Worm (Caenorhabditis elegans) whole organism, midembryonic: ENCODE data around the gene thn-1.

Source experiments
- T22C8.4 ChIP-seq: fragments of 200-800 bp; sonication (Bioruptor generic); IDR thresholded peaks from 2 replicates; pipeline ENCODE4 v1.3.6; 2022; ENCODE audit warnings: missing genetic modification characterization, missing compliant biosample characterization
- cog-1 ChIP-seq: sonication (generic microtip); optimal IDR thresholded peaks from 2 replicates; lab custom pipeline; 2016; ENCODE audit warnings: missing genetic modification characterization, missing compliant biosample characterization
- flt-1 ChIP-seq: fragments of 200-800 bp; sonication (Bioruptor generic); IDR thresholded peaks from 2 replicates; pipeline ENCODE4 v1.3.6; 2022; ENCODE audit warnings: missing genetic modification characterization, missing compliant biosample characterization
- klf-2 ChIP-seq: fragments of 200-800 bp; sonication (Bioruptor generic); conservative IDR thresholded peaks from 2 replicates; pipeline ENCODE4 v1.3.6; 2022; ENCODE audit warnings: missing genetic modification reagents, missing genetic modification characterization, missing compliant biosample characterization
- med-1 ChIP-seq: sonication (generic microtip); optimal IDR thresholded peaks from 2 replicates; lab custom pipeline; 2017; ENCODE audit warnings: missing genetic modification characterization, mild to moderate bottlenecking, missing compliant biosample characterization, antibody characterized with exemption, missing genetic modification reagents; ENCODE audit not compliant: insufficient read depth
- ref-1 ChIP-seq: fragments of 200-800 bp; sonication (Bioruptor generic); conservative IDR thresholded peaks from 2 replicates; pipeline ENCODE4 v1.3.6; 2022; ENCODE audit warnings: missing genetic modification reagents, missing genetic modification characterization, missing compliant biosample characterization
- tab-1 ChIP-seq: fragments of 200-800 bp; sonication (Bioruptor generic); IDR thresholded peaks from 2 replicates; pipeline ENCODE4 v1.3.6; 2022; ENCODE audit warnings: missing genetic modification characterization, missing compliant biosample characterization
- ztf-23 ChIP-seq: fragments of 200-800 bp; sonication (Bioruptor generic); IDR thresholded peaks from 2 replicates; pipeline ENCODE4 v1.3.6; 2022; ENCODE audit warnings: missing genetic modification reagents, missing genetic modification characterization, missing compliant biosample characterization
- ztf-29 ChIP-seq: fragments of 200-800 bp; sonication (Bioruptor generic); IDR thresholded peaks from 2 replicates; pipeline ENCODE4 v1.3.6; 2022; ENCODE audit warnings: missing genetic modification reagents, missing genetic modification characterization, missing compliant biosample characterization

The thn-1 gene

ce11 chrIV:12379784-12380183, at the start of gene thn-1:
Gene thn-1 (plus strand): TSS chrIV:12380084.
- TF ChIP-seq tab-1 (GFP tag; lab: Robert Waterston, UW) (no peak), cog-1 (tag; lab: Kevin White, UChicago) (no peak), flt-1 (GFP tag; lab: Robert Waterston, UW) (no peak), ref-1 (no peak), ztf-29 (GFP tag; lab: Robert Waterston, UW) (no peak), T22C8.4 (GFP tag; lab: Robert Waterston, UW) (no peak), med-1 (no peak), klf-2 (GFP tag; lab: Robert Waterston, UW) (no peak), ztf-23 (no peak)

- TF ChIP-seq ref-1 (no peak), klf-2 (GFP tag; lab: Robert Waterston, UW) (no peak), med-1 (no peak), tab-1 (GFP tag; lab: Robert Waterston, UW) (no peak), T22C8.4 (GFP tag; lab: Robert Waterston, UW) (no peak), ztf-29 (GFP tag; lab: Robert Waterston, UW) (no peak), ztf-23 (no peak), flt-1 (GFP tag; lab: Robert Waterston, UW) (no peak), cog-1 (tag; lab: Kevin White, UChicago) (no peak)
Observed at ce11 chrIV:12330840-12331359, 49.0 kb upstream of the thn-1 start, which contains the start of gene ufd-1. Gene ufd-1 (minus strand): TSS chrIV:12330890.

ce11 chrIV:12334142-12334541, 45.7 kb upstream of the thn-1 start:
- no peak for TF ChIP-seq med-1
- no peak for TF ChIP-seq T22C8.4 (GFP tag; lab: Robert Waterston, UW)
- no peak for TF ChIP-seq flt-1 (GFP tag; lab: Robert Waterston, UW)
- no peak for TF ChIP-seq tab-1 (GFP tag; lab: Robert Waterston, UW)
- TF ChIP-seq ztf-29 (GFP tag; lab: Robert Waterston, UW): no peak
- no peak for TF ChIP-seq ref-1
- TF ChIP-seq klf-2 (GFP tag; lab: Robert Waterston, UW): no peak
- TF ChIP-seq ztf-23: no peak
- TF ChIP-seq cog-1 (tag; lab: Kevin White, UChicago): no peak

DNA sequence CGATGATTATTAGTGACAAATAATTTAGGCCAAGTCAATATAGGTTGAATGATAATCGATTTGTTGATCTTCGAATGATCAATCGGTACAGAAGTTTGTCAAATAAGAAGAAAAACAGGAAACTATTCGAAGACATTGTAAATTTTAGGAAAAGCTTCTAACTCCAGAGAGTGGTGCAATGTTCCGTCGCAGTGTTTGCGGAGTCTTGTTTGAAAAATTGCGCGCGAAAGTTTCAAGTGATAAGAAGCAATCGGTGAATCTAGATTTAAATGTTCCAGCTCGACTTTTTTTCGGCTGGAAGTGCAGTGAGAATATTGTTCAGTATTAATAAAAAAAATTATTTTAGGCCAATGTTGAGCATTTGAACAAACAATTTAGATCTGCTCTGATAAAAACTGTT, 45.2 kb upstream of the thn-1 start:
- TF ChIP-seq klf-2 (GFP tag; lab: Robert Waterston, UW): no peak
- no peak for TF ChIP-seq T22C8.4 (GFP tag; lab: Robert Waterston, UW)
- no peak for TF ChIP-seq ztf-29 (GFP tag; lab: Robert Waterston, UW)
- TF ChIP-seq ref-1: no peak
- no peak for TF ChIP-seq cog-1 (tag; lab: Kevin White, UChicago)
- TF ChIP-seq ztf-23: no peak
- TF ChIP-seq flt-1 (GFP tag; lab: Robert Waterston, UW): no peak
- no peak for TF ChIP-seq med-1
- no peak for TF ChIP-seq tab-1 (GFP tag; lab: Robert Waterston, UW)

DNA sequence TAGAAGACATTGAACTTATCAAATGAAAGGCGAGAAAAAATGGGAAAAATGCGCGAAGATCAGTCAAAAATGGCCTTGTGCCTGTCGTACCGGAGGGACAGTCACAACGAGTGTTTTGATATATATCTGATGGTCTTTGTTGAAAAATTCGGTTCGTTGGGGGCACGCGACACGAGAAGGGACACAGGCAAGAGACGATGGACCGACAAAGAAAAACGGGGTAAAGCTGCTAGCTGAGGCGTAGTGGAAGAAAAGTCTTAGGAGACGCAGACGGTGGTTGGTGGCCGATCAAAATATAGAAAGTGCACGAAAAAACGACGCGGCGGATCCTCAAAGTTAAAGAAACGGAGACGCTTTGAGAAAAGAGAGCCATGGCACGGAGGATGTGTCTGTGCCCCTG, 44.6 kb upstream of the thn-1 start:
- TF ChIP-seq ztf-29 (GFP tag; lab: Robert Waterston, UW): no peak
- no peak for TF ChIP-seq cog-1 (tag; lab: Kevin White, UChicago)
- no peak for TF ChIP-seq tab-1 (GFP tag; lab: Robert Waterston, UW)
- no peak for TF ChIP-seq ztf-23
- no peak for TF ChIP-seq klf-2 (GFP tag; lab: Robert Waterston, UW)
- no peak for TF ChIP-seq med-1
- TF ChIP-seq flt-1 (GFP tag; lab: Robert Waterston, UW): no peak
- TF ChIP-seq T22C8.4 (GFP tag; lab: Robert Waterston, UW): no peak
- TF ChIP-seq ref-1: no peak

DNA sequence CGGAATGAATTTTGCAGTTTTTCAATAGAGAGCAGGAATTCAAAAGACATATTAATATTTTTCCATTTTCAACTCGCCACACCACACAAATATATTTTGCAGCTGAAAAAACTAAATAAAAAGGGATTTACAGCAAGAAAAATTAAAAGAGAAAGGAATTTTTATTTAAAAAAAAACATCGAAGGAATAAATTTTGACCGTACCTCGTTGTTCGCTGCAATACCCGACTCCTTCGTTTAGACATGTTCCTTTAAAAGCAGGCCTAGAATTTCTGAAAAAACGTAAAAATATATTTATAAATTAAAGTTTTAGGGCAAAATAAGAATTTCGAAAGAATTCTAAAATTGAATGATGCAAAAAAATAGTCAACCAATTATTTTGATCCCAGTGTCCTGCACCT, 44.1 kb upstream of the thn-1 start, which contains the start of gene F19B6.1:
Gene F19B6.1 (minus strand): TSS at position 278 of the 400 bp plus-strand sequence.
- no peak for TF ChIP-seq tab-1 (GFP tag; lab: Robert Waterston, UW)
- no peak for TF ChIP-seq klf-2 (GFP tag; lab: Robert Waterston, UW)
- no peak for TF ChIP-seq T22C8.4 (GFP tag; lab: Robert Waterston, UW)
- TF ChIP-seq ref-1: no peak
- no peak for TF ChIP-seq cog-1 (tag; lab: Kevin White, UChicago)
- TF ChIP-seq flt-1 (GFP tag; lab: Robert Waterston, UW): no peak
- no peak for TF ChIP-seq ztf-23
- no peak for TF ChIP-seq ztf-29 (GFP tag; lab: Robert Waterston, UW)
- TF ChIP-seq med-1: no peak

DNA sequence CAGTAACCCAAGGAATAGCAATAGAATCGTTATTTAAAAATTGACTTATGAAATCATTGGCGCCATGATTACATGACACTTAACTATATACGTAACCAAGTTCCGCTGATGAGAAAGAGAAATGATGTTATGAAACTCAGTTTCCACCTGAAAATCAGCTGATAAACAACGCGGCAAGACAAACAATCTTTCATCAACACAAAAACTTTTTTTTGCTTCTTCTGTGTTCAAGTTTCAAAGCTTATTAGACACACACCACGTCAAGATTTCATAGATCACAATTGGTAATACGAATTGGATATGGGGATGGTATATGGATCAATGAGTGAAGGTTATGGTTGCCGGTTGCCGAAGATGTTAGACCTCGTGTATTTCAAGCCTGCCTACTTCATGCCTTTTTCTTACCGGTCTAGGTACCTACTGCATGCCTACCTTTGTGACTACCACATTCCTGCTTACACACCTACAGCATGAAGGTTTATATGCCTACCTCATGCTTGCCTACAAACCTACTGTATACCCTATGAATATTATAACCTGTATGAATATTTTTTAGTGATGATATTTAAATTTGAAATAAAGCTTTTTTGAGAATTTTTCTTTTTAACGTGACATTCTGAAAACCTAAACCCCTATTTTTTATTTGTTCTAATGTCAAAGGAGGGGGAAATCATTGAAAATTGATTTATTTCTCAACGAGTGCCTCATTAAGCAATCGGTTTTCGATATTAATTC, 42.8 kb upstream of the thn-1 start, which contains the start of the genes F19B6.10 and wht-5:
Gene F19B6.10 (plus strand): TSS at position 301 of the 735 bp plus-strand sequence.
Gene wht-5 (plus strand): TSS at position 685 of the 735 bp plus-strand sequence.
- TF ChIP-seq klf-2 (GFP tag; lab: Robert Waterston, UW) (no peak), ztf-29 (GFP tag; lab: Robert Waterston, UW) (no peak)

- TF ChIP-seq tab-1 (GFP tag; lab: Robert Waterston, UW) (no peak), flt-1 (GFP tag; lab: Robert Waterston, UW) (no peak), ref-1 (no peak), ztf-23 (no peak), cog-1 (tag; lab: Kevin White, UChicago) (no peak), klf-2 (GFP tag; lab: Robert Waterston, UW) (no peak), med-1 (no peak), ztf-29 (GFP tag; lab: Robert Waterston, UW) (no peak), T22C8.4 (GFP tag; lab: Robert Waterston, UW) (no peak)
Observed at ce11 chrIV:12340885-12341284, 39.0 kb upstream of the thn-1 start.

ce11 chrIV:12349639-12350038, 30.2 kb upstream of the thn-1 start, which contains the start of gene best-22:
Gene best-22 (plus strand): TSS chrIV:12349939.
- TF ChIP-seq ref-1: no peak
- TF ChIP-seq med-1: no peak
- no peak for TF ChIP-seq cog-1 (tag; lab: Kevin White, UChicago)
- TF ChIP-seq T22C8.4 (GFP tag; lab: Robert Waterston, UW): no peak
- no peak for TF ChIP-seq tab-1 (GFP tag; lab: Robert Waterston, UW)
- TF ChIP-seq klf-2 (GFP tag; lab: Robert Waterston, UW): no peak
